Worm (Caenorhabditis elegans) whole organism, early embryonic: ENCODE results near the gene klp-20.

Source experiments
- B0310.2 ChIP-seq: sonication (generic microtip); optimal IDR thresholded peaks from 2 replicates; lab custom pipeline; 2016; ENCODE audit warnings: mild to moderate bottlenecking, missing genetic modification characterization, missing compliant biosample characterization
- F13C5.2 ChIP-seq: sonication (generic microtip); optimal IDR thresholded peaks from 2 replicates; lab custom pipeline; 2017; ENCODE audit warnings: mild to moderate bottlenecking, missing genetic modification characterization, inconsistent platforms, missing compliant biosample characterization
- aly-1 ChIP-seq: sonication (generic microtip); optimal IDR thresholded peaks from 2 replicates; lab custom pipeline; 2016; ENCODE audit warnings: missing genetic modification characterization, missing compliant biosample characterization
- ama-1 ChIP-seq: fragments of 150-350 bp; optimal IDR thresholded peaks from 2 replicates; lab custom pipeline; 2014
- ceh-13 ChIP-seq: fragments of 200-800 bp; sonication (Bioruptor generic); optimal IDR thresholded peaks from 2 replicates; lab custom pipeline; 2018; ENCODE audit warnings: mild to moderate bottlenecking, missing genetic modification characterization, missing compliant biosample characterization
- ceh-36 ChIP-seq: sonication (generic microtip); optimal IDR thresholded peaks from 2 replicates; lab custom pipeline; 2016; ENCODE audit warnings: missing genetic modification characterization, inconsistent platforms, missing compliant biosample characterization
- ets-7 ChIP-seq: sonication (generic microtip); optimal IDR thresholded peaks from 2 replicates; lab custom pipeline; 2016; ENCODE audit warnings: missing genotype, missing genetic modification characterization, missing compliant biosample characterization
- flt-1 ChIP-seq: fragments of 200-800 bp; sonication (Bioruptor generic); IDR thresholded peaks from 2 replicates; pipeline ENCODE4 v1.3.6; 2022; ENCODE audit warnings: missing genetic modification characterization, missing compliant biosample characterization
- hmbx-1 ChIP-seq: sonication (generic microtip); optimal IDR thresholded peaks from 2 replicates; lab custom pipeline; 2016; ENCODE audit warnings: mild to moderate bottlenecking, missing genetic modification characterization, missing compliant biosample characterization
- hmg-4 ChIP-seq: fragments of 200-800 bp; sonication (Bioruptor generic); optimal IDR thresholded peaks from 2 replicates; lab custom pipeline; 2018; ENCODE audit warnings: mild to moderate bottlenecking, missing genetic modification characterization, missing compliant biosample characterization
- hnd-1 ChIP-seq: sonication (generic microtip); optimal IDR thresholded peaks from 2 replicates; lab custom pipeline; 2016; ENCODE audit warnings: missing genetic modification characterization, missing compliant biosample characterization
- pes-1 ChIP-seq: fragments of 200-800 bp; sonication (Bioruptor generic); IDR thresholded peaks from 2 replicates; pipeline ENCODE4 v1.3.6; 2022; ENCODE audit warnings: missing genetic modification reagents, missing genetic modification characterization, missing compliant biosample characterization
- scrt-1 ChIP-seq: fragments of 200-800 bp; sonication (Bioruptor generic); IDR thresholded peaks from 2 replicates; pipeline ENCODE4 v1.3.6; 2022; ENCODE audit warnings: missing genetic modification characterization, missing compliant biosample characterization
- sea-1 ChIP-seq: fragments of 200-800 bp; sonication (Bioruptor generic); conservative IDR thresholded peaks from 2 replicates; pipeline ENCODE4 v1.3.6; 2022; ENCODE audit warnings: missing genetic modification characterization, missing compliant biosample characterization
- tbx-11 ChIP-seq: fragments of 200-800 bp; sonication (Bioruptor generic); IDR thresholded peaks from 2 replicates; pipeline ENCODE4 v1.3.6; 2022; ENCODE audit warnings: missing genetic modification characterization, missing compliant biosample characterization
- tbx-37 ChIP-seq: fragments of 200-800 bp; sonication (Bioruptor generic); conservative IDR thresholded peaks from 2 replicates; pipeline ENCODE4 v1.3.6; 2022; ENCODE audit warnings: missing genetic modification reagents, missing genetic modification characterization, missing compliant biosample characterization
- tra-4 ChIP-seq: sonication (generic microtip); optimal IDR thresholded peaks from 2 replicates; lab custom pipeline; 2017; ENCODE audit warnings: missing genetic modification characterization, missing compliant biosample characterization

The klp-20 gene

DNA sequence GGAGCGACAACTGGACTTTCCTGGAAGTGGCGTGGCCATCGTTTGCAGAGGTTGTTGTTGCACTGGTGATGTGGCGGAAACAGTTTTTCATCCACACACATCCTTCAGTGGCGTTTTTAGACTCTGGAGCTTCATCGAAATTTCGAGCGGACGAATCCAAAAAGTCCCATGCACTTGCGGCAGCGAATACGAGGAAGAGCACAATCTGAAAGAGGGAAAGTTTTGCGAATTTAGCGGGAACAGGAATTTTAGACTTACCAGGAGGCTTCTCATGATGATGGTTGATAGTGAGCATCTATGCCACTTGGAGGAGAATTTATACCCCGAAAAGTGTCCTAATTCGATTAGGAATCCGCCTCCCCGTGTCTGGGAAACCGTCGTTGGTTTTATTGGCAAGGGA, 32.1 kb upstream of the klp-20 start, which contains the start of gene F40G9.14:
F40G9.14 (minus strand) TSS at position 101 of the 400 bp plus-strand sequence.
- no peak for TF ChIP-seq F13C5.2
- TF ChIP-seq aly-1 (tag; lab: Kevin White, UChicago), result no peak
- no peak for TF ChIP-seq hmbx-1 (tag; lab: Kevin White, UChicago)
- no peak for TF ChIP-seq ets-7 (tag; lab: Kevin White, UChicago)
- TF ChIP-seq pes-1 (GFP tag; lab: Robert Waterston, UW), result no peak
- no peak for TF ChIP-seq tra-4 (tag; lab: Kevin White, UChicago)
- TF ChIP-seq ceh-36 (tag; lab: Kevin White, UChicago), result no peak
- no peak for TF ChIP-seq ceh-13 (GFP tag; lab: Kevin White, UChicago)
- no peak for TF ChIP-seq hnd-1 (tag; lab: Kevin White, UChicago)
- TF ChIP-seq scrt-1, result no peak
- no peak for TF ChIP-seq hmg-4 (GFP tag; lab: Kevin White, UChicago)
- no peak for TF ChIP-seq ama-1 (lab: Kevin White, UChicago)
- TF ChIP-seq B0310.2 (tag; lab: Kevin White, UChicago), result no peak
- TF ChIP-seq tbx-37 (GFP tag; lab: Robert Waterston, UW), result no peak
- no peak for TF ChIP-seq flt-1 (GFP tag; lab: Robert Waterston, UW)
- TF ChIP-seq sea-1 (GFP tag; lab: Robert Waterston, UW), result no peak
- no peak for TF ChIP-seq tbx-11 (GFP tag; lab: Robert Waterston, UW)

DNA sequence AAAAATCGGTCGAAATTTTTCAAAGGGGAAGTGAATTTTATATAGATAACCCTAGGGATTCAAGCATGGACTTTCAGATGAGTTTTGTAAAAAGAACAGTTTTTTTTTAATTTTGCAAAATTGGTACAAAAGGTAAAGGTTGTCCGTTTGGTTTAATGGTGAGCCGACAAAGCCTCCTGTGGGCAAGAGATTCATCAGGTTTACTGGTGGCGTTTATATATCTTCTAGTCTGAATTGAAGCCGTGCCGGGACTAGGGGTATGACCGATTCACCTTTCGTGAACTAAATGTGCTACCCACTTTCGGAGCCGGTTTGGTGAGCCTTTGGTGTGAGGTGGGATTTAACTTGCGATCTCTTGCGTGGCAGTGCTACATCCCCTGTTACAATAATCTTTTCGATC, 31.7 kb upstream of the klp-20 start:
- TF ChIP-seq sea-1 (GFP tag; lab: Robert Waterston, UW) (peak; percentile 67; the same call in 1 of the 2 replicates), tbx-11 (GFP tag; lab: Robert Waterston, UW) (no peak), tbx-37 (GFP tag; lab: Robert Waterston, UW) (no peak), ama-1 (lab: Kevin White, UChicago) (peak; percentile 91)

DNA sequence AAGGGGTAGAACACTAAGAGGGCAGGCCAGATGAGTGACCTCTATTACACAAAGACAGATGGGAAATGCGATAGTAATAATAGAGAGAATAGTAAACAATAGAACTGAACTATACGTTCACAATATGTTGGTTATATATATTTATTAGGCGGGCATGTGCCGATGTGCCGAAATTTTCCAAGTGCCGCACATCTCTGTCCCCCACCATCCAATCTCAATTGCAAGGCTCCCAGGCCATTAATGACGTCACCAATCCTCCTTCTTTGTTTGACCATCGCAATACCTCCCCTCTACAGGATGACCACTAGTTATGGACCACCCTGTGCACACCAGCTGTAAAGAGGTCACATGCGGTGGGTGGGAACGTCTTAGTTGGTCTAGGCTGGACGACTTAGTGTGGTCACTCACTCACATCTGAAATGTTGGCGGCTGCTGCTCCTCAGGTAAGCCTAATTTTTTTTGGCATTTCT, 30.6 kb upstream of the klp-20 start, which contains the start of gene F40G9.6:
F40G9.6 (plus strand) TSS at position 420 of the 470 bp plus-strand sequence.
- TF ChIP-seq tbx-11 (GFP tag; lab: Robert Waterston, UW), result 0 out of 2 replicates have a peak, but pooled peaks have one; percentile 37
- TF ChIP-seq hmg-4 (GFP tag; lab: Kevin White, UChicago), result peak; percentile 60
- no peak for TF ChIP-seq ceh-36 (tag; lab: Kevin White, UChicago)
- no peak for TF ChIP-seq ceh-13 (GFP tag; lab: Kevin White, UChicago)

DNA sequence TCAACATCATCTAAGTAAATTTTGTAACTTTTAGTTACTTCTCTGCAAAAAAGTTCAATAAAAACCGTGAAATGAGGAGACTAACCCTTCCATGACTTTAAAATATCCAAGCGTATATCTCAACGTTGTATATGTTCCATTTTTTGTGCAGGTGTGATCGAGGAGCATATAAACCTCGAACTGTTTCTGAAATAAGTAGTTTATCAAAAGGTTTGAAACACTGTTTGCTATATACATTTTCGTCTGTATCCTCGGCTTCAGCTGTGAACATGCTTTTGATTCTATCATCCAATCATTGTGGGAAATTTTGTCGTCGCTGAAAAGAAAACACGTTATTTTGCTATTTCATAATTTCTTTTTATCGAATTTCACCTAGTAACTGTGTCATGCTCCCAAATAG, 28.8 kb upstream of the klp-20 start, which contains the start of gene F40G9.5:
F40G9.5 (plus strand) TSS at position 301 of the 400 bp plus-strand sequence.
- TF ChIP-seq ceh-13 (GFP tag; lab: Kevin White, UChicago), result no peak
- TF ChIP-seq B0310.2 (tag; lab: Kevin White, UChicago), result no peak
- no peak for TF ChIP-seq pes-1 (GFP tag; lab: Robert Waterston, UW)

DNA sequence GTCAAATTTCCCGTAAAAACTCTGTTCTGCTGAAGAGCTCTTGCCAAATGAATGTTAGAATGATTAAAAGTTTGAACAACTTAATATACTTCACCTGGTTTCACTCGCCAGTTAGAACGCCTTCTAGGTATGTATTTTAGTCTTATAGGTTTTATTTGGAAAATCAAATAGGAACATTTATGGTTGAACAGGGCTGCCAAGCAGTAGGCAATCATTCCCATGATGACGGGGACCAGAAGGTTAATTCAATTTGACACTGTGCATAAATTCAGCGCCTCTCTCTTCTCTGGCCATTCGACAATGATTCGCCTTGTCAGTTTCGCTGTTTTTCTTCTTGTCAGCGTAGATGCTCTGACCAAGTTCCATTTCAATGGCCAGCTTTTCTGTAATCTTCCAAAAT, 27.7 kb upstream of the klp-20 start, which contains the start of gene F40G9.15:
F40G9.15 (plus strand) TSS at position 301 of the 400 bp plus-strand sequence.
- peak; percentile 12 for TF ChIP-seq ceh-13 (GFP tag; lab: Kevin White, UChicago)
- no peak for TF ChIP-seq ets-7 (tag; lab: Kevin White, UChicago)

DNA sequence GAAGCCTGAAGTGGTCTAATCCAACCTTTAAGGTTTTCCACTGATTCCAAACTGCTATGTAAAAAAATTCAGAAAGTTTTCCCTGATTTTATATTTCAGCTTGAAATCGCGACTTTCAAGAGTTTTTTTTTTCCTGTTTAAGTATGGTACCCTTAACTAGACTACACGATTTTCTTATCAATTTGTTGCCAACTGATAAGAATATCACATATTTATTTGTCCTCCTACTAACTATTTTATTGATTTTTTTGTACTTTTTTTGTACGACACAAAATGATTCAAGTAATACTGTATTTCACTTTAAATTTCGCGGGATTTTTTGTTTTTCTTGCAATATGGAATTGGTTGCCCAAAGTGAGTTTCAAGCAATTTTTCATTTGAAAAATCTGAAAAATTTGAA, 26.7 kb upstream of the klp-20 start:
- no peak for TF ChIP-seq hmbx-1 (tag; lab: Kevin White, UChicago)
- TF ChIP-seq scrt-1, result no peak
- TF ChIP-seq tbx-37 (GFP tag; lab: Robert Waterston, UW), result no peak
- no peak for TF ChIP-seq ama-1 (lab: Kevin White, UChicago)
- no peak for TF ChIP-seq ceh-13 (GFP tag; lab: Kevin White, UChicago)
- no peak for TF ChIP-seq ceh-36 (tag; lab: Kevin White, UChicago)
- no peak for TF ChIP-seq hmg-4 (GFP tag; lab: Kevin White, UChicago)
- TF ChIP-seq aly-1 (tag; lab: Kevin White, UChicago), result no peak
- TF ChIP-seq tra-4 (tag; lab: Kevin White, UChicago), result no peak
- no peak for TF ChIP-seq ets-7 (tag; lab: Kevin White, UChicago)
- no peak for TF ChIP-seq pes-1 (GFP tag; lab: Robert Waterston, UW)
- TF ChIP-seq F13C5.2, result no peak
- no peak for TF ChIP-seq B0310.2 (tag; lab: Kevin White, UChicago)
- no peak for TF ChIP-seq flt-1 (GFP tag; lab: Robert Waterston, UW)

DNA sequence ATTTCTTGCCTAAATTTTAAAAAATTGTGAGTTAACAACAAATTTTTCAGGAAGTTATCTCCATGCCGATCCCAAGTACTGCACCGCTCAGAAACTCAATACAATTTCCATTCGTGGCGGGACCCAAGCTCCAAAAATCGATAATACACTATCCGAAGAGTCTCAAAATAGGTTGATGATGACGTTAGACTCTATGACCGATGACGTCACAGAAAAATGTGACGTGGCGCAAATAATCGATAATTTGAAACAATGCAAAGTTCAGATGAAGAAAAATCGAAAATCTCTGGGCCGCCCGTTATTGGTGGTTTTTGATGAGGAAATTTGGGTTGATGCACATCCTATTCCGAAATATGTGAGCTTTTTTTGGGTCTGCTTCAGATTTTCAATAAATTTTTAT, 25.5 kb upstream of the klp-20 start:
- TF ChIP-seq ets-7 (tag; lab: Kevin White, UChicago) (no peak), tra-4 (tag; lab: Kevin White, UChicago) (no peak), tbx-11 (GFP tag; lab: Robert Waterston, UW) (no peak), ceh-13 (GFP tag; lab: Kevin White, UChicago) (no peak), scrt-1 (no peak), hnd-1 (tag; lab: Kevin White, UChicago) (no peak), sea-1 (GFP tag; lab: Robert Waterston, UW) (no peak), hmbx-1 (tag; lab: Kevin White, UChicago) (no peak), ceh-36 (tag; lab: Kevin White, UChicago) (no peak), F13C5.2 (no peak)

DNA sequence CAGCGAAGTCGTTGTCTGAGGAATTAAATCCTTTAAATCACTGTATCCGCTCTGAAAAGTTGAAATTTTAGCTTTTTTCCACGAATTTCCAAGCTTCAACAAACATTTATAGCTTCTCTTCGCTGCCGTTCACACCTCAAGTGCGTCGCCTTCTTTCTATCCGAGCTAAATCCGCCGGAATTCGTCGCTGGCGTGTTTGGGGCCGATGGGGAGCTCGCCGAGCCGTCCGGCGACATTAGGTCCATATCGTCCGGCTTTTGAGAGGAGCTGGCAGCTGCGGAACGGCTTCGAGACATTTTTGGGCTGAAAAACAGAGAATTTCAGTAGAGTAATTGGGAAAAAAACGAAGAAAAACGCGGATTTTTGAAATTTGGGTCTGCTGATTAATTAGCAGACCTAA, 22.0 kb upstream of the klp-20 start, which contains the start of gene mxl-2:
mxl-2 (minus strand) TSS at position 303 of the 400 bp plus-strand sequence.
- TF ChIP-seq F13C5.2 (no peak), tbx-37 (GFP tag; lab: Robert Waterston, UW) (no peak)
